Worm (Caenorhabditis elegans) whole organism, L2 larva: ENCODE measurements around the gene npr-18.

Source experiments
- egl-27 ChIP-seq: sonication (generic microtip); optimal IDR thresholded peaks from 3 replicates; lab custom pipeline; 2017; ENCODE audit warnings: missing biosample characterization, missing genetic modification reagents, missing genetic modification characterization
- nhr-6 ChIP-seq: fragments of 150-350 bp; optimal IDR thresholded peaks from 2 replicates; lab custom pipeline; 2014; ENCODE audit warnings: missing biosample characterization, missing genetic modification characterization
- sma-9 ChIP-seq, 2 experiments: fragments of 150-350 bp in 1 of 2; sonication (generic microtip) in 1 of 2; optimal IDR thresholded peaks; 2 replicates each; lab custom pipeline; 2014 to 2016; ENCODE audit warnings: missing genetic modification characterization in 2 of 2, mild to moderate bottlenecking in 1 of 2, missing biosample characterization in 1 of 2, missing compliant biosample characterization in 1 of 2, missing genetic modification reagents in 1 of 2, moderate library complexity in 1 of 2
- unc-62 ChIP-seq: fragments of 150-350 bp; optimal IDR thresholded peaks from 2 replicates; lab custom pipeline; 2014; ENCODE audit warnings: missing biosample characterization, missing genetic modification reagents, missing genetic modification characterization
- ztf-4 ChIP-seq: fragments of 150-350 bp; optimal IDR thresholded peaks from 2 replicates; lab custom pipeline; 2014; ENCODE audit warnings: missing biosample characterization, missing genetic modification characterization

- TF ChIP-seq nhr-6 = no peak
- TF ChIP-seq ztf-4 (tag; lab: Kevin White, UChicago) = no peak
- no peak for TF ChIP-seq unc-62
- TF ChIP-seq egl-27 (tag; lab: Kevin White, UChicago) = no peak
- no peak for TF ChIP-seq sma-9 (GFP tag; optimal IDR thresholded peaks at IDR 0.05; lab: Kevin White, UChicago)
- TF ChIP-seq sma-9 (tag; optimal IDR thresholded peaks at IDR 0.05; lab: Kevin White, UChicago) = no peak
These were observed 51.5 kb downstream of the npr-18 start for ce11 chrX:9742058-9742457.
